Worm (Caenorhabditis elegans) whole organism, L4/young adult: ENCODE data around the gene K02E7.1.

Experiments
- W03F9.2 ChIP-seq: fragments of 150-350 bp; optimal IDR thresholded peaks from 2 replicates; lab custom pipeline; 2014; ENCODE audit warnings: missing biosample characterization, missing genetic modification characterization
- dao-5 ChIP-seq: sonication (generic microtip); optimal IDR thresholded peaks from 2 replicates; lab custom pipeline; 2016; ENCODE audit warnings: missing genotype, missing genetic modification characterization, moderate library complexity, missing compliant biosample characterization
- him-1 ChIP-seq: sonication (generic microtip); optimal IDR thresholded peaks from 2 replicates; lab custom pipeline; 2016; ENCODE audit warnings: missing genotype, missing genetic modification reagents, missing genetic modification characterization, missing compliant biosample characterization

K02E7.1 gene

ce11 chrII:1075424-1075823 lies 7.5 kb upstream of the K02E7.1 start, which contains the start of gene K02E7.11:
K02E7.11 (minus strand) TSS chrII:1075524.
- TF ChIP-seq dao-5 (tag; lab: Kevin White, UChicago) (no peak), him-1 (tag; lab: Kevin White, UChicago) (no peak), W03F9.2 (tag; lab: Kevin White, UChicago) (no peak)

ce11 chrII:1084899-1085298 lies 1.9 kb downstream of the K02E7.1 start:
- TF ChIP-seq dao-5 (tag; lab: Kevin White, UChicago) (no peak), him-1 (tag; lab: Kevin White, UChicago) (no peak), W03F9.2 (tag; lab: Kevin White, UChicago) (no peak)

- TF ChIP-seq him-1 (tag; lab: Kevin White, UChicago): no peak
- no peak for TF ChIP-seq dao-5 (tag; lab: Kevin White, UChicago)
- TF ChIP-seq W03F9.2 (tag; lab: Kevin White, UChicago): no peak
These were observed 2.6 kb downstream of the K02E7.1 start for ce11 chrII:1085546-1085945.

DNA sequence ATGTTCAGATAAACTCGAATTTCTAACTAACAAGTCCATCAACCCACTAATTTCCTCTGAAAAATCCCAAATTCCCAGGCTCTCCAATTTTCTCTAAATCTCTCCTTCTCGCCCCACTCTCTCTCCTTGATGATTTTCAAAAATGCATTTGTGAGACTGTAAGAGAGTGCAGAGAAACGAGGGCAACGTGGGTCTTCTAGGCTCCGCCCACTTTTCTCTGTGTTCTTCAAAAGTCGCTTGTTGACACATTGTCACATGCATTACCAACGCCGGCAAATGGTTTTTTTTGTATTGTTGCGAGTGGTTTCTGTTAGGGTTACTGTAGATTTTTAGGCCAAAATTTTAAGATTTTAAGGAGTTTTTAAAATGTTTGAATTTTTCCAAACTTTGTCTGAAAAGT lies 3.5 kb downstream of the K02E7.1 start:
- TF ChIP-seq dao-5 (tag; lab: Kevin White, UChicago) (no peak), W03F9.2 (tag; lab: Kevin White, UChicago) (no peak), him-1 (tag; lab: Kevin White, UChicago) (no peak)

- no peak for TF ChIP-seq W03F9.2 (tag; lab: Kevin White, UChicago)
- no peak for TF ChIP-seq dao-5 (tag; lab: Kevin White, UChicago)
- TF ChIP-seq him-1 (tag; lab: Kevin White, UChicago): no peak
These were observed 5.7 kb downstream of the K02E7.1 start for ce11 chrII:1088527-1089230.

DNA sequence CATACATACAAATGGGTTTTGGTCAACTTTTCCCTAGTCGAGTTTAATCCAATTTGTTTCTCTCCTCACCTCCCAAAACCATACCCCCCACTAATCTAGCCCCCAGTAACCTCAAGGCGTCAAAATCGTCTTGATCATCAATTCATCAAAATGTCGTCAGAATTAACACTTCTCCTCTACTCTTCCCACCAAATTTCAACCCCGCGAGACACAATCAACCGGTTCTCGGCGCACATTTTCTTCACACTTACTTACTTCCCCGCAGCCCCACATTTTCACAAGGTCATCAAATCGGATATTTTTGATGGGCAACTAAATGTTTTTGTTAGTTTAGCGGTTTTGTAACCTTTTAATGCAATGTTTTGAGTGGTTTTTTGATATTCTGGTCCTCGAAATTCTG lies 7.8 kb downstream of the K02E7.1 start:
- TF ChIP-seq him-1 (tag; lab: Kevin White, UChicago): no peak
- TF ChIP-seq W03F9.2 (tag; lab: Kevin White, UChicago): no peak

DNA sequence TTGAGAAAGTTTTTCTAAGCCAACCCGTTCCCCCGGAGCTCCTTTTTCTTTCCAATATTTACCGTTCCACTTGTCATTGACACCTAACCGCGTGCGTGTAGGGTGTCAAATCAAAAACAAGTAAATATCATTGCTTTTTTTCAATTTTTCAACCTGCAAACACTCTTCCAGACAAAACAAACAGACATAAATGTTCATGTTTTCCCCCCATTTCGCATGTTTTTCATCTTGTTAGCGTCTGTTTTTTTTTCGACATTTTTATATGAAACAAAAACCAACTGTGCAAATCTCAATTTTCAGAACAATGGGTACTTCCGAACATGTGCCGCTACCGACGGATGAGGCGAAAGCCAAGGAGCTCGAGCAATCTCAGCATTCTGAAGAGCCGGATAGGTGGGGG lies 8.7 kb downstream of the K02E7.1 start, which contains the start of gene snf-3:
snf-3 (plus strand) TSS at position 301 of the 400 bp plus-strand sequence.
- TF ChIP-seq W03F9.2 (tag; lab: Kevin White, UChicago) (no peak), dao-5 (tag; lab: Kevin White, UChicago) (no peak), him-1 (tag; lab: Kevin White, UChicago) (no peak)

DNA sequence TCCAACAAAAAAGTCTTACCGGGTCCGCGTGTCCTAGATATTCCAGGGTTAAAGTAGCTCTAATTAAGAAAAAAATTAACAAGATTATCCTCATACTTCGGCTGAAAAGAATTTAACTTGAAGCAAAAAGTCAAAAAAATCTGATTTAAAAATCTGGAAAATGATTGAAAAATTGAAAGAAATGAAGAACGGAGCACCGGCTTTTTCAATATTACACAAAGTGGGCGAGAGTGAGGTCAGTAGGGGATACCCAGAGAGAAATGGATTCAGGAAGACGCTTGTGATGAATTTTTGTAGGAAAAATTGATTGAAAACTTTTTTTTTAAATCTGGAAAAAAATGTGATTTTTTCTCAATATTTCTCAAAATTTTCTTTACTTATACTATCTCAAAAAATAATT lies 17.8 kb downstream of the K02E7.1 start, which contains the start of gene pho-14:
pho-14 (minus strand) TSS at position 101 of the 400 bp plus-strand sequence.
- TF ChIP-seq dao-5 (tag; lab: Kevin White, UChicago) (no peak), W03F9.2 (tag; lab: Kevin White, UChicago) (no peak), him-1 (tag; lab: Kevin White, UChicago) (no peak)

DNA sequence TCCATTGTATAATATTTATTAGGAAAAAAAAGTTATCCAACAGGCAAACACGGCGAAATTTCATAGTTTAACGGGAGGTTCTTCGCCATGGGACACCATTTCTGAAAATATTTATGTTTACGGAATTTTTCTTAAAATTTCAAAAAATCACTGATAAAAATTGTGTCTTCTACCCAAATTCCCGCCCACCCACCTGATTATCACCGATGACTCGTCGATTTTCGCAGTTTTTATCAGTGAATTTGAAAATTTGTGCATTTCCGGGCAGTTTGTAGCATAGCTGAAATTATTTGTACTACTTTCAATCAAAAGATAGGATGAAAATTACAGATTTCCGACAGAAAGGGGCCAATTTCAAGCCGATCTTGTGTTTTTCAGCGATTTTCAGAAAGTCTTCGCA lies 18.5 kb downstream of the K02E7.1 start:
- no peak for TF ChIP-seq him-1 (tag; lab: Kevin White, UChicago)
- no peak for TF ChIP-seq dao-5 (tag; lab: Kevin White, UChicago)
- no peak for TF ChIP-seq W03F9.2 (tag; lab: Kevin White, UChicago)

DNA sequence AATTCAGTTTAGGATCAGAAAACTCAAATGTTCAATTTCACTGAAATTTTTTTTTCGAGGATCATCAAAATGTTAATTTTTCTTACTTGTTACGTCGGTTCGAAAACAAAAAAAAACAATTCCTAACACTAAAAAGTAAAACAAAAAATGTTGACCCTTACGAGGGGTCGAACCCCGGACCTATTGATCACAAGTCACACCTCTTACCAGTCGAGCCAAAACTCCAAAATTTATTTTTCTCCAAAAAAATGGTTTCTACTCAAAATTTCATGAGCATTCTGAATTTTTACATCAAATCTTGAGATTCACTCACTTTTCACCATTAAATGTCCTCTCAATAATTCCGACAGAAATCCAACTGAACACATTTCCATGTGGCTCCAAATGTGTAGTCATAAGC lies 19.2 kb downstream of the K02E7.1 start:
- no peak for TF ChIP-seq W03F9.2 (tag; lab: Kevin White, UChicago)
- TF ChIP-seq dao-5 (tag; lab: Kevin White, UChicago): no peak
- TF ChIP-seq him-1 (tag; lab: Kevin White, UChicago): no peak

DNA sequence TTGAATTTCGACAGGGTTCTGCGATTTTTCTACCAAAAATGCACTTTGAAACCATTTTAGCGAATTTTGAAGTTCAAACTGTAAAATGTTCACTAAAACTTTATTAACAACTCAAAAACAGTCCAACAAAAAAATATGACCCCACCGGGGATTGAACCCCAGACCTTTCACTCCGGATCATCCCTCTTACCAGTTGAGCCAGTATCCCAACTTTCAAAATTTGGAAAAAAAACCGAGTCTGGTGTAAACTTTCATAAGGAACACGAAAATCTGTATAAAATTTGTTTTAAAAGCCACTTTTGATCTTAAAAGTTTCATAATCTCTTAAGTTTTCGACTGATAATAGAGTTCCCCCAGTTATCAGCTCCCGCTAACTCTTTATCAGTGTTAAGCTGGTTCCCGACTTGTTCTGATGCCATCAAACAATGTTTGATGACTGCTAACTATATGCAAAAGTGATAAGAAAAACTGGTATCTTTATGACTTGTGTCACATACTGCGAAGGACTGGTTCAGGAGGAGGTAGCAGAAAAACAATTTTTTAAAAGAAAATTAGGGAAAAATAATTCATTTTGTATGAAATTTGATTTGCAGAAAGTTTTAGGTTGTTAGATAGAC lies 20.6 kb downstream of the K02E7.1 start:
- TF ChIP-seq him-1 (tag; lab: Kevin White, UChicago) (no peak), W03F9.2 (tag; lab: Kevin White, UChicago) (no peak), dao-5 (tag; lab: Kevin White, UChicago) (no peak)

- TF ChIP-seq dao-5 (tag; lab: Kevin White, UChicago) (no peak), him-1 (tag; lab: Kevin White, UChicago) (no peak), W03F9.2 (tag; lab: Kevin White, UChicago) (no peak)
These were observed 21.4 kb downstream of the K02E7.1 start, which contains the start of gene T13B5.9 for ce11 chrII:1104409-1104808. T13B5.9 (minus strand) TSS chrII:1104509.

ce11 chrII:1105291-1105690 lies 22.3 kb downstream of the K02E7.1 start:
- TF ChIP-seq W03F9.2 (tag; lab: Kevin White, UChicago) (no peak), dao-5 (tag; lab: Kevin White, UChicago) (no peak), him-1 (tag; lab: Kevin White, UChicago) (no peak)
